Worm (Caenorhabditis elegans) whole organism, early embryonic: ENCODE data around the gene pak-2.

Experiments
- B0310.2 ChIP-seq: sonication (generic microtip); optimal IDR thresholded peaks from 2 replicates; lab custom pipeline; 2016; ENCODE audit warnings: mild to moderate bottlenecking, missing genetic modification characterization, missing compliant biosample characterization
- F13C5.2 ChIP-seq: sonication (generic microtip); optimal IDR thresholded peaks from 2 replicates; lab custom pipeline; 2017; ENCODE audit warnings: mild to moderate bottlenecking, missing genetic modification characterization, inconsistent platforms, missing compliant biosample characterization
- aly-1 ChIP-seq: sonication (generic microtip); optimal IDR thresholded peaks from 2 replicates; lab custom pipeline; 2016; ENCODE audit warnings: missing genetic modification characterization, missing compliant biosample characterization
- ama-1 ChIP-seq: fragments of 150-350 bp; optimal IDR thresholded peaks from 2 replicates; lab custom pipeline; 2014
- ceh-13 ChIP-seq: fragments of 200-800 bp; sonication (Bioruptor generic); optimal IDR thresholded peaks from 2 replicates; lab custom pipeline; 2018; ENCODE audit warnings: mild to moderate bottlenecking, missing genetic modification characterization, missing compliant biosample characterization
- ceh-36 ChIP-seq: sonication (generic microtip); optimal IDR thresholded peaks from 2 replicates; lab custom pipeline; 2016; ENCODE audit warnings: missing genetic modification characterization, inconsistent platforms, missing compliant biosample characterization
- ets-7 ChIP-seq: sonication (generic microtip); optimal IDR thresholded peaks from 2 replicates; lab custom pipeline; 2016; ENCODE audit warnings: missing genotype, missing genetic modification characterization, missing compliant biosample characterization
- flt-1 ChIP-seq: fragments of 200-800 bp; sonication (Bioruptor generic); IDR thresholded peaks from 2 replicates; pipeline ENCODE4 v1.3.6; 2022; ENCODE audit warnings: missing genetic modification characterization, missing compliant biosample characterization
- hmbx-1 ChIP-seq: sonication (generic microtip); optimal IDR thresholded peaks from 2 replicates; lab custom pipeline; 2016; ENCODE audit warnings: mild to moderate bottlenecking, missing genetic modification characterization, missing compliant biosample characterization
- hmg-4 ChIP-seq: fragments of 200-800 bp; sonication (Bioruptor generic); optimal IDR thresholded peaks from 2 replicates; lab custom pipeline; 2018; ENCODE audit warnings: mild to moderate bottlenecking, missing genetic modification characterization, missing compliant biosample characterization
- hnd-1 ChIP-seq: sonication (generic microtip); optimal IDR thresholded peaks from 2 replicates; lab custom pipeline; 2016; ENCODE audit warnings: missing genetic modification characterization, missing compliant biosample characterization
- pes-1 ChIP-seq: fragments of 200-800 bp; sonication (Bioruptor generic); IDR thresholded peaks from 2 replicates; pipeline ENCODE4 v1.3.6; 2022; ENCODE audit warnings: missing genetic modification reagents, missing genetic modification characterization, missing compliant biosample characterization
- scrt-1 ChIP-seq: fragments of 200-800 bp; sonication (Bioruptor generic); IDR thresholded peaks from 2 replicates; pipeline ENCODE4 v1.3.6; 2022; ENCODE audit warnings: missing genetic modification characterization, missing compliant biosample characterization
- sea-1 ChIP-seq: fragments of 200-800 bp; sonication (Bioruptor generic); conservative IDR thresholded peaks from 2 replicates; pipeline ENCODE4 v1.3.6; 2022; ENCODE audit warnings: missing genetic modification characterization, missing compliant biosample characterization
- tbx-11 ChIP-seq: fragments of 200-800 bp; sonication (Bioruptor generic); IDR thresholded peaks from 2 replicates; pipeline ENCODE4 v1.3.6; 2022; ENCODE audit warnings: missing genetic modification characterization, missing compliant biosample characterization
- tbx-37 ChIP-seq: fragments of 200-800 bp; sonication (Bioruptor generic); conservative IDR thresholded peaks from 2 replicates; pipeline ENCODE4 v1.3.6; 2022; ENCODE audit warnings: missing genetic modification reagents, missing genetic modification characterization, missing compliant biosample characterization
- tra-4 ChIP-seq: sonication (generic microtip); optimal IDR thresholded peaks from 2 replicates; lab custom pipeline; 2017; ENCODE audit warnings: missing genetic modification characterization, missing compliant biosample characterization

Gene pak-2

DNA sequence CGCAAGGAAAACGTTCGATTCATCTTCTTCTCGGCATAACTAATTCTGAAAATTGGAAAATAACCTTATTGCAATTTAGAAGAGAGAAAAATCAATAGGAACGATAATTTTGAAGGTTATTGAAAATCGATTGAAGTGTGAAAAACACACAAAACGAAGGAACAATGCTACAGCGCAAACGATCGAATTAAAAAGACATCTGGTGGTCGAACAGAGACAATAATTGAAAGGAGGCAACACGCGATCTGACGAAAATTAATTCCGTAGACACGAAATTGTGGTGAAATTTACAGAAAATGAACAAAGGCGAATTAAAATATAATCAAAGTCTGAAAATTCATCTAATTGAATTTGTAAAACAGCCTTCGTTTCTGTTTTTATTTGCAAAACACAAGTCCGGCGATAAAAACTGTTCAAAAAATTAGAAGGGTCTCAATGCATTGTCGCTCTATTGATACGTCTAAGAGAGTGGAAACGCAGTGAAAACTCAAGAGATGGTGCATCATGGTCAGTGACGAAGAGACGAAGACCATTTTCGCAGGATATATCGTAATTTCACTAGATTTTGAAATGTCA is at the start of gene pak-2:
pak-2 (minus strand) TSS at position 51 of the 576 bp plus-strand sequence.
- peak; percentile 82 for TF ChIP-seq F13C5.2 (tag; lab: Kevin White, UChicago)
- TF ChIP-seq tbx-11 (GFP tag; lab: Robert Waterston, UW): no peak
- 0 out of 2 replicates have a peak, but pooled peaks have one; percentile 22 for TF ChIP-seq tbx-37 (GFP tag; lab: Robert Waterston, UW)
- peak; percentile 25 for TF ChIP-seq ceh-13 (GFP tag; lab: Kevin White, UChicago)
- peak; percentile 25 for TF ChIP-seq hnd-1 (tag; lab: Kevin White, UChicago)
- TF ChIP-seq scrt-1 (GFP tag; lab: Robert Waterston, UW): no peak
- no peak for TF ChIP-seq flt-1
- TF ChIP-seq ceh-36 (tag; lab: Kevin White, UChicago): no peak
- TF ChIP-seq ets-7 (tag; lab: Kevin White, UChicago): peak; percentile 74
- no peak for TF ChIP-seq hmbx-1 (tag; lab: Kevin White, UChicago)
- TF ChIP-seq hmg-4 (GFP tag; lab: Kevin White, UChicago): no peak
- no peak for TF ChIP-seq pes-1 (GFP tag; lab: Robert Waterston, UW)
- no peak for TF ChIP-seq sea-1 (GFP tag; lab: Robert Waterston, UW)
- no peak for TF ChIP-seq ama-1 (lab: Kevin White, UChicago)
- peak; percentile 38 for TF ChIP-seq B0310.2 (tag; lab: Kevin White, UChicago)
- TF ChIP-seq tra-4: no peak
- TF ChIP-seq aly-1 (tag; lab: Kevin White, UChicago): no peak

DNA sequence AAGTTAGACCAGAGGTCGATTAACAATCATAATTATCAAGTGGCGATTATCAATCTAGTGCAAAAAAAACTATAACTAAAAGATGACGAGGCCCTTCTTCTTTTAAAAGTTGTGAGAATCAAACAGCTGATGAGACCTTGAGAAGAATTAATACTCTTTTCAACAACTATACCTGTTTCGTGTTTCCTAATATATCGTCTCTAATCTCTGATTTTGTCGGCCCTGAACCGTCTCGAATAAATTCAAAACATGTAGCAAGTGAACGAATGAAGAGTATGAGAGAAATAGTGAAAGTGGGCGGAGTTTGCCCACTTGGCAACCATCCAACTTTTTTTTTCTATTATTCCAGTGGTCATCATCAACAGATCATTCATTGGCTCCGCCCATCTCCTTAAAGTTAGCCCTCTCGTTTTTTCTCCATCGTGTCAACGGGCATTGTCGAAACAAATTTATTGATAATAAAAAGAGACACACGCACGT is 48.3 kb upstream of the pak-2 start, which contains the start of gene Y42A5A.1:
Y42A5A.1 (plus strand) TSS at position 430 of the 480 bp plus-strand sequence.
- TF ChIP-seq sea-1 (GFP tag; lab: Robert Waterston, UW) (no peak), hnd-1 (tag; lab: Kevin White, UChicago) (no peak), flt-1 (no peak), scrt-1 (GFP tag; lab: Robert Waterston, UW) (no peak)

- no peak for TF ChIP-seq sea-1 (GFP tag; lab: Robert Waterston, UW)
- no peak for TF ChIP-seq tra-4
- no peak for TF ChIP-seq ets-7 (tag; lab: Kevin White, UChicago)
- TF ChIP-seq hmbx-1 (tag; lab: Kevin White, UChicago): no peak
- TF ChIP-seq scrt-1 (GFP tag; lab: Robert Waterston, UW): no peak
- no peak for TF ChIP-seq tbx-37 (GFP tag; lab: Robert Waterston, UW)
- TF ChIP-seq pes-1 (GFP tag; lab: Robert Waterston, UW): no peak
Measured at ce11 chrV:11087119-11087518, 47.9 kb upstream of the pak-2 start.

DNA sequence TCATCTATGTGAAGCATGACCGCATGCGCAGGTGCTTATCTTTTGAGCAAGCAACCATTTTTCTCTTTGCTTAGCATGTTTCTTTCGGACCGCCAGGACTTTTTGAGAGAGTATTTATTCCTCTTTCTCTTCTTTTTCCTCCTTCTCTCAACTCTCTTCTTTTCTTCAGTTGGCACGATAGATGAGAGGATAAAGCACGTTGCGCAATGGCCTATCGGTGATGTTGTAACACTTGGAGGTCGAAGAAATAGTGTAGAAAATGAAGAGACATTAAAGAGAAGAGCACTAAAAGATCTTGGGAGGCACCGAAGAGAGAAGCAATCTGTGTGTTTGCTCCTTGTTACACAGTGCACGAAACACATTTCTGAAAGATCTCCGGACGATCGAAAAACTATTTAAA is 44.5 kb upstream of the pak-2 start:
- no peak for TF ChIP-seq aly-1 (tag; lab: Kevin White, UChicago)
- TF ChIP-seq flt-1: no peak
- TF ChIP-seq pes-1 (GFP tag; lab: Robert Waterston, UW): no peak
- TF ChIP-seq hnd-1 (tag; lab: Kevin White, UChicago): no peak
- TF ChIP-seq ets-7 (tag; lab: Kevin White, UChicago): no peak
- TF ChIP-seq ceh-13 (GFP tag; lab: Kevin White, UChicago): no peak
- TF ChIP-seq hmbx-1 (tag; lab: Kevin White, UChicago): no peak
- TF ChIP-seq scrt-1 (GFP tag; lab: Robert Waterston, UW): no peak
- TF ChIP-seq ama-1 (lab: Kevin White, UChicago): no peak
- no peak for TF ChIP-seq tbx-37 (GFP tag; lab: Robert Waterston, UW)
- TF ChIP-seq hmg-4 (GFP tag; lab: Kevin White, UChicago): peak; percentile 22
- TF ChIP-seq B0310.2 (tag; lab: Kevin White, UChicago): no peak
- TF ChIP-seq tra-4: no peak
- no peak for TF ChIP-seq ceh-36 (tag; lab: Kevin White, UChicago)
- TF ChIP-seq F13C5.2 (tag; lab: Kevin White, UChicago): peak; percentile 35

DNA sequence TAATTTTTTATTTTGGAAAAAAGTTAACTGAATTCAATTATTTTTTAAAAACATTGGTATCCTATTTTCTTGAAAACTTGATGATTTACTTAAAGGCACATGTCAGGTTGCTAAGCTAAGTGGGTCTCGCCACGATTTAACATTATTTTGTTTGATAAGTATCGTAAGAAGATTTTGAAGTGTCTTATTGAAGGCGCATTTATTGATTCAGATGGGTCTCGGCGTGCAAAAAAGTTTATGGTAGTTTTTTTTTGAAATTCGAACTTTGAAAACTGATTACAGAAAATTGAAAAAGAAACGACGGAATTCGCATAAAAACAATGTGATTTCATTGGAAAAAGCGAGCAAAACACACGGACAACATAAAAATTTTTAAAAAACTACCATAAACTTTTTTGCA is 43.7 kb upstream of the pak-2 start:
- TF ChIP-seq scrt-1 (GFP tag; lab: Robert Waterston, UW) (no peak), hmg-4 (GFP tag; lab: Kevin White, UChicago) (no peak), tbx-11 (GFP tag; lab: Robert Waterston, UW) (no peak), F13C5.2 (tag; lab: Kevin White, UChicago) (no peak), ama-1 (lab: Kevin White, UChicago) (no peak), pes-1 (GFP tag; lab: Robert Waterston, UW) (no peak), ceh-36 (tag; lab: Kevin White, UChicago) (no peak), aly-1 (tag; lab: Kevin White, UChicago) (no peak), sea-1 (GFP tag; lab: Robert Waterston, UW) (no peak), flt-1 (no peak)

ce11 chrV:11082475-11082874 is 43.2 kb upstream of the pak-2 start:
- TF ChIP-seq pes-1 (GFP tag; lab: Robert Waterston, UW): no peak
- no peak for TF ChIP-seq B0310.2 (tag; lab: Kevin White, UChicago)

ce11 chrV:11080345-11081102 is 41.3 kb upstream of the pak-2 start, which contains the start of gene act-1:
Gene act-1 (plus strand): TSS chrV:11081052.
- TF ChIP-seq ama-1 (lab: Kevin White, UChicago) (no peak), flt-1 (0 out of 2 replicates have a peak, but pooled peaks have one; percentile 37), F13C5.2 (tag; lab: Kevin White, UChicago) (peak; percentile 26), pes-1 (GFP tag; lab: Robert Waterston, UW) (peak; percentile 10; the same call in 1 of the 2 replicates), B0310.2 (tag; lab: Kevin White, UChicago) (no peak), ceh-13 (GFP tag; lab: Kevin White, UChicago) (no peak), hnd-1 (tag; lab: Kevin White, UChicago) (no peak), tbx-37 (GFP tag; lab: Robert Waterston, UW) (no peak), ceh-36 (tag; lab: Kevin White, UChicago) (no peak), sea-1 (GFP tag; lab: Robert Waterston, UW) (no peak), aly-1 (tag; lab: Kevin White, UChicago) (no peak), ets-7 (tag; lab: Kevin White, UChicago) (no peak), hmbx-1 (tag; lab: Kevin White, UChicago) (no peak), hmg-4 (GFP tag; lab: Kevin White, UChicago) (peak; percentile 73), tbx-11 (GFP tag; lab: Robert Waterston, UW) (no peak)
